Fruit fly (Drosophila melanogaster): ENCODE results near the gene CG5160.

The CG5160 gene

dm6 chr2L:7395813-7396212, 2.7 kb downstream of the CG5160 start:
- TF ChIP-seq Sp1 (GFP tag; optimal IDR thresholded peaks at IDR 0.05) (peak; percentile 30), Vsx2 (GFP tag; optimal IDR thresholded peaks at IDR 0.05; ENCODE audit: partially characterized antibody) (no peak), fru (GFP tag; optimal IDR thresholded peaks at IDR 0.05) (peak; percentile 33), CrebA (GFP tag; optimal IDR thresholded peaks at IDR 0.05; ENCODE audit: borderline replicate concordance) (no peak), foxo (GFP tag; optimal IDR thresholded peaks at IDR 0.05) (peak in 1 of 2 experiments; percentile 56), CG9705 (GFP tag; optimal IDR thresholded peaks at IDR 0.05) (no peak), h (GFP tag; optimal IDR thresholded peaks at IDR 0.05) (peak; percentile 39), brk (GFP tag; optimal IDR thresholded peaks at IDR 0.05) (no peak), CG32264 (GFP tag; optimal IDR thresholded peaks at IDR 0.05) (no peak), GATAd (GFP tag; optimal IDR thresholded peaks at IDR 0.05) (no peak), OdsH (GFP tag; optimal IDR thresholded peaks at IDR 0.05) (peak; percentile 38), tai (GFP tag; optimal IDR thresholded peaks at IDR 0.05) (no peak), Hr78 (GFP tag; optimal IDR thresholded peaks at IDR 0.05) (no peak), Dfd (GFP tag; optimal IDR thresholded peaks at IDR 0.05) (no peak), psq (GFP tag; optimal IDR thresholded peaks at IDR 0.05) (peak; percentile 14), sage (GFP tag; optimal IDR thresholded peaks at IDR 0.05) (no peak), rgr (GFP tag; optimal IDR thresholded peaks at IDR 0.05) (peak; percentile 42), HLH106 (tag; optimal IDR thresholded peaks at IDR 0.05) (peak; percentile 50), woc (GFP tag; optimal IDR thresholded peaks at IDR 0.05) (no peak)

dm6 chr2L:7387813-7388558, 10.6 kb downstream of the CG5160 start, which contains the start of the genes CG5149 and gudu:
Gene CG5149 (minus strand): TSS chr2L:7388253.
Gene gudu (plus strand): TSS chr2L:7388508.
- TF ChIP-seq foxo (GFP tag; optimal IDR thresholded peaks at IDR 0.05) (peak in 1 of 2 experiments; percentile 13), dl (GFP tag; optimal IDR thresholded peaks at IDR 0.05; ENCODE audit: insufficient read depth in 1 of 2, partially characterized antibody in 2 of 2) (no peak), HLH106 (tag; optimal IDR thresholded peaks at IDR 0.05) (peak; percentile 19), Myc (optimal IDR thresholded peaks at IDR 0.05) (peak; percentile 92), br (GFP tag; optimal IDR thresholded peaks at IDR 0.05) (no peak), Dif (GFP tag; optimal IDR thresholded peaks at IDR 0.05; ENCODE audit: partially characterized antibody) (peak; percentile 10), lola (GFP tag; optimal IDR thresholded peaks at IDR 0.05) (no peak), Hr78 (GFP tag; optimal IDR thresholded peaks at IDR 0.05) (no peak), h (GFP tag; optimal IDR thresholded peaks at IDR 0.05) (peak; percentile 1), Hnf4 (GFP tag; optimal IDR thresholded peaks at IDR 0.05) (peak; percentile 14), ey (GFP tag; optimal IDR thresholded peaks at IDR 0.05) (no peak), fru (GFP tag; optimal IDR thresholded peaks at IDR 0.05) (no peak), Hr83 (GFP tag; optimal IDR thresholded peaks at IDR 0.05; ENCODE audit: poor library complexity, severe bottlenecking) (no peak)

dm6 chr2L:7386555-7387420, 11.8 kb downstream of the CG5160 start:
- no peak for TF ChIP-seq Hr83 (GFP tag; optimal IDR thresholded peaks at IDR 0.05; ENCODE audit: poor library complexity, severe bottlenecking)
- no peak for TF ChIP-seq Rel (GFP tag; optimal IDR thresholded peaks at IDR 0.05)
- no peak for TF ChIP-seq Rel (tag; optimal IDR thresholded peaks at IDR 0.05)
- TF ChIP-seq foxo (GFP tag; optimal IDR thresholded peaks at IDR 0.05), result no peak
- TF ChIP-seq Abd-B (GFP tag; optimal IDR thresholded peaks at IDR 0.05), result no peak
- TF ChIP-seq sv (GFP tag; optimal IDR thresholded peaks at IDR 0.05), result no peak

- TF ChIP-seq Mio (GFP tag; optimal IDR thresholded peaks at IDR 0.05) (no peak), usp (GFP tag; optimal IDR thresholded peaks at IDR 0.05) (no peak), ey (GFP tag; optimal IDR thresholded peaks at IDR 0.05) (no peak), Dfd (GFP tag; optimal IDR thresholded peaks at IDR 0.05) (no peak), CrebA (GFP tag; optimal IDR thresholded peaks at IDR 0.05; ENCODE audit: borderline replicate concordance) (no peak), Jra (GFP tag; optimal IDR thresholded peaks at IDR 0.05) (no peak), Hnf4 (GFP tag; optimal IDR thresholded peaks at IDR 0.05) (no peak), rgr (GFP tag; optimal IDR thresholded peaks at IDR 0.05) (no peak), lola (GFP tag; optimal IDR thresholded peaks at IDR 0.05) (no peak), HLH106 (tag; optimal IDR thresholded peaks at IDR 0.05) (no peak), tai (GFP tag; optimal IDR thresholded peaks at IDR 0.05) (no peak), sage (GFP tag; optimal IDR thresholded peaks at IDR 0.05) (no peak), CG32264 (GFP tag; optimal IDR thresholded peaks at IDR 0.05) (no peak), Dif (GFP tag; optimal IDR thresholded peaks at IDR 0.05; ENCODE audit: partially characterized antibody) (no peak)
Measured at dm6 chr2L:7377402-7377801, 21.1 kb downstream of the CG5160 start, which contains the start of gene ninaC. Gene ninaC (plus strand): TSS chr2L:7377702.
